Worm (Caenorhabditis elegans): Measurements from ENCODE around the gene twk-24.
A peak's percentile ranks its signal among the peaks of the same experiment; 100 is the strongest.

twk-24 gene

ce11 chrV:12303453-12304077, 34.4 kb upstream of the twk-24 start:
- TF ChIP-seq mep-1 (tag; optimal IDR thresholded peaks at IDR 0.05) (peak; percentile 79), lsy-2 (tag; optimal IDR thresholded peaks at IDR 0.05) (peak; percentile 79), ceh-83 (GFP tag; optimal IDR thresholded peaks at IDR 0.05) (peak; percentile 100), nhr-76 (tag; optimal IDR thresholded peaks at IDR 0.05) (peak; percentile 83), elt-1 (tag; optimal IDR thresholded peaks at IDR 0.05; ENCODE audit: borderline replicate concordance, insufficient read depth) (peak; percentile 82), ham-2 (GFP tag; optimal IDR thresholded peaks at IDR 0.05) (peak; percentile 99), lin-13 (tag; optimal IDR thresholded peaks at IDR 0.05) (peak; percentile 92), blmp-1 (tag; optimal IDR thresholded peaks at IDR 0.05) (peak; percentile 68), nhr-28 (tag; optimal IDR thresholded peaks at IDR 0.05) (peak; percentile 97), unc-39 (tag; optimal IDR thresholded peaks at IDR 0.05) (peak; percentile 92), unc-120 (tag; optimal IDR thresholded peaks at IDR 0.05; ENCODE audit: poor library complexity, severe bottlenecking) (peak; percentile 100), snpc-4 (tag; optimal IDR thresholded peaks at IDR 0.05) (no peak), nhr-237 (tag; optimal IDR thresholded peaks at IDR 0.05) (peak; percentile 60), elt-3 (tag; optimal IDR thresholded peaks at IDR 0.05) (peak; percentile 82), lin-32 (GFP tag; optimal IDR thresholded peaks at IDR 0.05) (peak; percentile 100), sem-2 (GFP tag; optimal IDR thresholded peaks at IDR 0.05) (peak; percentile 99), bed-3 (GFP tag; optimal IDR thresholded peaks at IDR 0.05) (peak; percentile 99), nhr-12 (tag; optimal IDR thresholded peaks at IDR 0.05) (peak; percentile 80), drap-1 (GFP tag; optimal IDR thresholded peaks at IDR 0.05) (peak; percentile 100), sptf-1 (tag; optimal IDR thresholded peaks at IDR 0.05) (peak; percentile 100), ces-1 (GFP tag; optimal IDR thresholded peaks at IDR 0.05) (peak; percentile 68), ztf-11 (tag; optimal IDR thresholded peaks at IDR 0.05) (peak; percentile 95), cnd-1 (tag; optimal IDR thresholded peaks at IDR 0.05) (peak; percentile 99), flh-1 (GFP tag; optimal IDR thresholded peaks at IDR 0.05) (peak; percentile 99), M03D4.4 (tag; optimal IDR thresholded peaks at IDR 0.05) (peak; percentile 99), ceh-43 (GFP tag; optimal IDR thresholded peaks at IDR 0.05) (peak; percentile 99), tbx-8 (GFP tag; optimal IDR thresholded peaks at IDR 0.05) (peak; percentile 100), mab-5 (tag; optimal IDR thresholded peaks at IDR 0.05) (peak; percentile 75), hlh-1 (tag; optimal IDR thresholded peaks at IDR 0.05) (peak; percentile 83), nhr-2 (tag; optimal IDR thresholded peaks at IDR 0.05) (peak; percentile 14), mls-2 (tag; optimal IDR thresholded peaks at IDR 0.05) (peak; percentile 100), unc-62 (GFP tag; optimal IDR thresholded peaks at IDR 0.05) (peak; percentile 96), pha-4 (tag; optimal IDR thresholded peaks at IDR 0.05) (peak; percentile 85), ceh-39 (tag; optimal IDR thresholded peaks at IDR 0.05) (peak; percentile 84), zip-8 (tag; optimal IDR thresholded peaks at IDR 0.05) (peak; percentile 7)

ce11 chrV:12301985-12302591, 33.0 kb upstream of the twk-24 start, which contains the start of the genes frm-7 and F55C5.17:
Gene frm-7, plus strand, starts transcription at chrV:12302484.
Gene F55C5.17, plus strand, starts transcription at chrV:12302541.
- TF ChIP-seq zip-8 (tag; optimal IDR thresholded peaks at IDR 0.05) (no peak), nhr-28 (tag; optimal IDR thresholded peaks at IDR 0.05) (no peak), lin-32 (GFP tag; optimal IDR thresholded peaks at IDR 0.05) (no peak), nhr-2 (tag; optimal IDR thresholded peaks at IDR 0.05) (no peak), mab-5 (tag; optimal IDR thresholded peaks at IDR 0.05) (no peak), cnd-1 (tag; optimal IDR thresholded peaks at IDR 0.05) (no peak), ztf-11 (tag; optimal IDR thresholded peaks at IDR 0.05) (no peak), pha-4 (tag; optimal IDR thresholded peaks at IDR 0.05) (no peak), nhr-12 (tag; optimal IDR thresholded peaks at IDR 0.05) (no peak), mep-1 (tag; optimal IDR thresholded peaks at IDR 0.05) (no peak), hlh-1 (tag; optimal IDR thresholded peaks at IDR 0.05) (no peak), lin-13 (tag; optimal IDR thresholded peaks at IDR 0.05) (no peak), elt-3 (tag; optimal IDR thresholded peaks at IDR 0.05) (no peak), ham-2 (GFP tag; optimal IDR thresholded peaks at IDR 0.05) (no peak), sem-2 (GFP tag; optimal IDR thresholded peaks at IDR 0.05) (no peak), ces-1 (GFP tag; optimal IDR thresholded peaks at IDR 0.05) (no peak), nhr-76 (tag; optimal IDR thresholded peaks at IDR 0.05) (no peak), flh-1 (GFP tag; optimal IDR thresholded peaks at IDR 0.05) (no peak)
